Fruit fly (Drosophila melanogaster) whole organism, wandering third instar larva: ENCODE measurements around the gene SdicB.

Experiments used
- Abd-B ChIP-seq: fragments of >200 bp; optimal IDR thresholded peaks from 2 replicates; lab custom pipeline; 2017; ENCODE audit warnings: missing biosample characterization, missing genetic modification characterization
- CG32264 ChIP-seq: fragments of 200-800 bp; sonication (Bioruptor generic); optimal IDR thresholded peaks from 2 replicates; lab custom pipeline; 2016; ENCODE audit warnings: missing biosample characterization, missing genetic modification characterization
- CG9705 ChIP-seq: fragments of 200-800 bp; sonication (Bioruptor generic); optimal IDR thresholded peaks from 2 replicates; lab custom pipeline; 2018; ENCODE audit warnings: missing biosample characterization, mild to moderate bottlenecking, missing genetic modification characterization
- CrebA ChIP-seq: fragments of 200-800 bp; sonication (Bioruptor generic); optimal IDR thresholded peaks from 2 replicates; lab custom pipeline; 2016; ENCODE audit warnings: missing biosample characterization, mild to moderate bottlenecking, missing genetic modification characterization, borderline replicate concordance
- Dfd ChIP-seq: fragments of >200 bp; optimal IDR thresholded peaks from 2 replicates; lab custom pipeline; 2017; ENCODE audit warnings: missing biosample characterization, missing genetic modification characterization
- Dif ChIP-seq: fragments of 200-275, 200-300 bp; sonication (Bioruptor generic); optimal IDR thresholded peaks from 2 replicates; lab custom pipeline; 2018; ENCODE audit warnings: missing biosample characterization, missing genetic modification characterization; ENCODE audit not compliant: partially characterized antibody
- GATAd ChIP-seq: sonication (Bioruptor generic); optimal IDR thresholded peaks from 2 replicates; lab custom pipeline; 2016; ENCODE audit warnings: missing biosample characterization, missing genetic modification characterization
- HLH106 ChIP-seq: fragments of 200-800 bp; optimal IDR thresholded peaks from 3 replicates; lab custom pipeline; 2019; ENCODE audit warnings: missing biosample characterization, mild to moderate bottlenecking, missing genetic modification characterization, moderate library complexity
- Hnf4 ChIP-seq: fragments of 200-800 bp; sonication (Bioruptor generic); optimal IDR thresholded peaks from 2 replicates; lab custom pipeline; 2016; ENCODE audit warnings: missing biosample characterization, mild to moderate bottlenecking, missing genetic modification characterization
- Hr78 ChIP-seq: fragments of >200 bp; optimal IDR thresholded peaks from 2 replicates; lab custom pipeline; 2017; ENCODE audit warnings: missing biosample characterization, missing genetic modification characterization
- Hr83 ChIP-seq: fragments of 200-300 bp; sonication (Bioruptor generic); optimal IDR thresholded peaks from 2 replicates; lab custom pipeline; 2016; ENCODE audit warnings: missing biosample characterization, mild to moderate bottlenecking, missing genetic modification characterization, moderate library complexity; ENCODE audit not compliant: poor library complexity, severe bottlenecking
- Jra ChIP-seq: sonication (Bioruptor generic); optimal IDR thresholded peaks from 2 replicates; lab custom pipeline; 2016; ENCODE audit warnings: missing biosample characterization, missing genetic modification characterization
- Mio ChIP-seq: sonication (Bioruptor generic); optimal IDR thresholded peaks from 2 replicates; lab custom pipeline; 2016; ENCODE audit warnings: missing biosample characterization, missing genetic modification characterization
- Myc ChIP-seq: fragments of >200 bp; optimal IDR thresholded peaks from 2 replicates; lab custom pipeline; 2017
- N ChIP-seq: fragments of >200 bp; optimal IDR thresholded peaks from 2 replicates; lab custom pipeline; 2018; ENCODE audit warnings: missing biosample characterization, missing external identifiers, missing genetic modification characterization
- OdsH ChIP-seq: fragments of 200-800 bp; sonication (Bioruptor generic); optimal IDR thresholded peaks from 2 replicates; lab custom pipeline; 2016; ENCODE audit warnings: missing biosample characterization, mild to moderate bottlenecking, missing genetic modification characterization
- Rel ChIP-seq, 2 experiments: fragments of 200-800 bp; sonication (Bioruptor generic) in 1 of 2; optimal IDR thresholded peaks; 2 replicates in 1 of 2; 3 replicates in 1 of 2; lab custom pipeline; 2016 to 2019; ENCODE audit warnings: mild to moderate bottlenecking in 2 of 2, missing biosample characterization in 2 of 2, missing genetic modification characterization in 2 of 2, moderate library complexity in 1 of 2
- Sp1 ChIP-seq: fragments of 200-800 bp; sonication (Bioruptor generic); optimal IDR thresholded peaks from 3 replicates; lab custom pipeline; 2019; ENCODE audit warnings: missing biosample characterization, mild to moderate bottlenecking, missing genetic modification characterization, moderate library complexity
- Vsx2 ChIP-seq: fragments of 200-300, 225-300 bp; sonication (Bioruptor generic); optimal IDR thresholded peaks from 2 replicates; lab custom pipeline; 2018; ENCODE audit warnings: missing biosample characterization, missing genetic modification characterization; ENCODE audit not compliant: partially characterized antibody
- br ChIP-seq: fragments of 200-800 bp; sonication (Bioruptor generic); optimal IDR thresholded peaks from 2 replicates; lab custom pipeline; 2016; ENCODE audit warnings: missing biosample characterization, missing genetic modification characterization
- brk ChIP-seq: fragments of 200-800 bp; sonication (Bioruptor generic); optimal IDR thresholded peaks from 2 replicates; lab custom pipeline; 2016; ENCODE audit warnings: missing biosample characterization, mild to moderate bottlenecking, missing genetic modification characterization
- dl ChIP-seq, 2 experiments: fragments of 175-275, 200-275 bp in 1 of 2; fragments of 200-275 bp in 1 of 2; sonication (Bioruptor generic); optimal IDR thresholded peaks; lab custom pipeline; 2018; ENCODE audit warnings: mild to moderate bottlenecking in 2 of 2, missing biosample characterization in 2 of 2, missing genetic modification characterization in 2 of 2, moderate library complexity in 2 of 2; ENCODE audit not compliant: partially characterized antibody in 2 of 2, insufficient read depth in 1 of 2
- dmrt93B ChIP-seq: fragments of 200-800 bp; sonication (Bioruptor generic); optimal IDR thresholded peaks from 2 replicates; lab custom pipeline; 2018; ENCODE audit warnings: missing biosample characterization, mild to moderate bottlenecking, missing genetic modification characterization
- dsf ChIP-seq: sonication (Bioruptor generic); optimal IDR thresholded peaks from 2 replicates; lab custom pipeline; 2016; ENCODE audit warnings: missing biosample characterization, missing genetic modification characterization, borderline replicate concordance
- ey ChIP-seq: fragments of 200-800 bp; sonication (Bioruptor generic); optimal IDR thresholded peaks from 2 replicates; lab custom pipeline; 2016; ENCODE audit warnings: missing biosample characterization, missing genetic modification characterization
- foxo ChIP-seq, 2 experiments: fragments of 200-800 bp; sonication (Bioruptor generic); optimal IDR thresholded peaks; 2 replicates in 1 of 2; 3 replicates in 1 of 2; lab custom pipeline; 2016 to 2017; ENCODE audit warnings: missing biosample characterization in 2 of 2, missing genetic modification characterization in 2 of 2
- fru ChIP-seq: fragments of 200-800 bp; sonication (Bioruptor generic); optimal IDR thresholded peaks from 3 replicates; lab custom pipeline; 2016; ENCODE audit warnings: missing biosample characterization, mild to moderate bottlenecking, missing genetic modification characterization
- h ChIP-seq: fragments of 200-800 bp; sonication (Bioruptor generic); optimal IDR thresholded peaks from 3 replicates; lab custom pipeline; 2016; ENCODE audit warnings: missing biosample characterization, mild to moderate bottlenecking, missing genetic modification characterization
- jim ChIP-seq: fragments of 175-275, 200-325 bp; sonication (Bioruptor generic); optimal IDR thresholded peaks from 2 replicates; lab custom pipeline; 2016; ENCODE audit warnings: missing biosample characterization, mild to moderate bottlenecking, missing genetic modification characterization
- lola ChIP-seq: fragments of >200 bp; optimal IDR thresholded peaks from 2 replicates; lab custom pipeline; 2017; ENCODE audit warnings: missing biosample characterization, missing genetic modification characterization
- pan ChIP-seq: fragments of >200 bp; optimal IDR thresholded peaks from 2 replicates; lab custom pipeline; 2017
- psq ChIP-seq: fragments of 200-800 bp; sonication (Bioruptor generic); optimal IDR thresholded peaks from 3 replicates; lab custom pipeline; 2017; ENCODE audit warnings: missing biosample characterization, mild to moderate bottlenecking, missing genetic modification characterization, moderate library complexity
- rgr ChIP-seq: fragments of 200-800 bp; sonication (Bioruptor generic); optimal IDR thresholded peaks from 3 replicates; lab custom pipeline; 2016; ENCODE audit warnings: missing biosample characterization, mild to moderate bottlenecking, missing genetic modification characterization
- sage ChIP-seq: fragments of 200-800 bp; sonication (Bioruptor generic); optimal IDR thresholded peaks from 2 replicates; lab custom pipeline; 2016; ENCODE audit warnings: missing biosample characterization, mild to moderate bottlenecking, missing genetic modification characterization
- sv ChIP-seq: fragments of 200-800 bp; sonication (Bioruptor generic); optimal IDR thresholded peaks from 3 replicates; lab custom pipeline; 2016; ENCODE audit warnings: missing biosample characterization, missing genetic modification characterization
- tai ChIP-seq: sonication (Bioruptor generic); optimal IDR thresholded peaks from 2 replicates; lab custom pipeline; 2016; ENCODE audit warnings: missing biosample characterization, missing genetic modification characterization
- usp ChIP-seq: fragments of >200 bp; optimal IDR thresholded peaks from 2 replicates; lab custom pipeline; 2017; ENCODE audit warnings: missing biosample characterization, missing genetic modification characterization
- woc ChIP-seq: sonication (Bioruptor generic); optimal IDR thresholded peaks from 2 replicates; lab custom pipeline; 2016; ENCODE audit warnings: missing biosample characterization, mild to moderate bottlenecking, missing genetic modification characterization

Gene SdicB

DNA sequence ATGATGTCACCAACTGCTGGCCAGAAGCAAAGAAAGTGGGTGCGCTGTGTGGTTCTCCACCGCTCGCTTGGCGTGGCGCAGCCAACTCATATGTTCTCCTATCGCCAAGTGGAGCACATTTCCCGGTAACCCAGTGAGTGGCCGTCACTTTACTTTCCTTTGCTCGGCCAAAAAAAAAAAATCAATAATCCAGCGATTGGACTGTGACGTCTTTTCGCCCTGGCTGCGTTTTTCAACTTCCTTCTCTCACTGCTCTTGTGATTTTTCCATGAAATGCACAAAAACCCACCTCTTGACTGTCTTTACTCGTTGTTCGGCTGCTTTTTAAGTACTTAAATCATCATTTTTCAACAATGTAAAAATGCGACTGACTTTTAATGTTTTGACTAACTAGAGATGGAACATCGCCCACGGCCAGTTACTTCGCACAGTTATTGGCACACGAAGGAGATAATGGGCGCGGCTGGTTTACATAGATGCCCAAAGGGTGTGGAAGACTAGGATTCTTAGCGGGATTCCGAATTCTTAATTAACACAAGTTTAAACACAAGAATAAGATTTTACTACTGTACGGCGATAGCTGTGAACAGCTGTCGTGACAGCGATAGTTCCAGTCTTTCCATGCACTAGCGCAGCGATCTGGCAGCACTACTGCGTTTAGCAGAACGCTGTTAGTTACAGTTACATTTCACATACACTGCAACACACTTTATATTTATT, 26.6 kb upstream of the SdicB start, which contains the start of gene sw:
sw (minus strand) TSS at position 589 of the 720 bp plus-strand sequence.
- TF ChIP-seq GATAd (GFP tag; lab: Kevin White, UChicago) (no peak), psq (peak; percentile 13), Sp1 (GFP tag; lab: Kevin White, UChicago) (peak; percentile 43), dmrt93B (peak; percentile 47), Hnf4 (GFP tag; lab: Kevin White, UChicago) (peak; percentile 57), Rel (GFP tag; optimal IDR thresholded peaks at IDR 0.05; lab: Kevin White, UChicago) (no peak), Rel (tag; optimal IDR thresholded peaks at IDR 0.05; lab: Kevin White, UChicago) (no peak), h (GFP tag; lab: Kevin White, UChicago) (peak; percentile 31), Jra (GFP tag; lab: Kevin White, UChicago) (peak; percentile 46), usp (no peak), Vsx2 (no peak), woc (GFP tag; lab: Kevin White, UChicago) (peak; percentile 78), fru (GFP tag; lab: Kevin White, UChicago) (peak; percentile 73), lola (GFP tag; lab: Kevin White, UChicago) (no peak), jim (GFP tag; lab: Kevin White, UChicago) (no peak), Abd-B (GFP tag; lab: Kevin White, UChicago) (no peak), Hr78 (no peak), sv (GFP tag; lab: Kevin White, UChicago) (peak; percentile 17), HLH106 (tag; lab: Kevin White, UChicago) (peak; percentile 76), N (no peak), Dif (GFP tag; lab: Kevin White, UChicago) (no peak), CrebA (GFP tag; lab: Kevin White, UChicago) (no peak), dsf (GFP tag; lab: Kevin White, UChicago) (no peak), tai (GFP tag; lab: Kevin White, UChicago) (peak; percentile 39), Myc (no peak), Hr83 (GFP tag; lab: Kevin White, UChicago) (no peak), CG9705 (GFP tag; lab: Kevin White, UChicago) (peak; percentile 52), dl (GFP tag; optimal IDR thresholded peaks at IDR 0.05; lab: Kevin White, UChicago; ENCODE audit: insufficient read depth in 1 of 2, partially characterized antibody in 2 of 2) (no peak), pan (lab: Kevin White, UChicago) (no peak), rgr (GFP tag; lab: Kevin White, UChicago) (peak; percentile 26), br (GFP tag; lab: Kevin White, UChicago) (peak; percentile 54), ey (peak; percentile 56), OdsH (GFP tag; lab: Kevin White, UChicago) (no peak), brk (GFP tag; lab: Kevin White, UChicago) (no peak), Dfd (no peak), sage (GFP tag; lab: Kevin White, UChicago) (no peak), foxo (GFP tag; optimal IDR thresholded peaks at IDR 0.05; lab: Kevin White, UChicago) (peak in 1 of 2 experiments; percentile 53), Mio (GFP tag; lab: Kevin White, UChicago) (no peak), CG32264 (no peak)

DNA sequence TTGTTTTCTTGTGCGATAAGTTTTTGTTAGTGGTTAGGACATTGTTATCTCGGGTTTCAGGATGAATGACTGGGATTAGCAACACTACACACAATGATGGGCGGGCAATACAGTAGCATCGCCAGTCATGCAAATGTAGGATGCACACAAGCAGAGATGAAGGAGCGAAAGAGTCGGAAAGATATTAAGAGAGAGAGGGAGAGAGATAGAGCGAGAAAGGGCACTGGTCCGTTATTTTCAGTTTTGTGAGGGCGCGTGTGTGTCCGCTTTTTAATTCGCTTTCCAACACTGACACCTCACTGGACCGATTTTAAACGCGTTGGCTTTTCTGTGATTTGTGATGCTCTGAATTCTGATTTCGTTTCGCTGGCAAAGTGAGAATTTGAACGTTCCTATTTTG, 22.3 kb upstream of the SdicB start:
- TF ChIP-seq GATAd (GFP tag; lab: Kevin White, UChicago) (no peak), CG32264 (no peak), Hr83 (GFP tag; lab: Kevin White, UChicago) (no peak), N (no peak), HLH106 (tag; lab: Kevin White, UChicago) (no peak), CrebA (GFP tag; lab: Kevin White, UChicago) (no peak), ey (no peak), woc (GFP tag; lab: Kevin White, UChicago) (no peak), Dif (GFP tag; lab: Kevin White, UChicago) (no peak)
- TF ChIP-seq, all 38 proteins: peak for 0
